Fruit fly (Drosophila melanogaster) whole organism: ENCODE results near the gene CG33946.

ENCODE experiments used
- CG8478 ChIP-seq: fragments of >200 bp; optimal IDR thresholded peaks from 2 replicates; lab custom pipeline; 2018; ENCODE audit warnings: inconsistent platforms
- Dll ChIP-seq: fragments of >200 bp; optimal IDR thresholded peaks from 2 replicates; lab custom pipeline; 2017
- EcR ChIP-seq, 2 experiments: fragments of >200 bp; optimal IDR thresholded peaks; 2 replicates each; lab custom pipeline; 2017; ENCODE audit warnings: missing biosample characterization in 2 of 2, missing genetic modification characterization in 2 of 2, missing genetic modification reagents in 2 of 2
- pan ChIP-seq: fragments of >200 bp; optimal IDR thresholded peaks from 2 replicates; lab custom pipeline; 2017
- psq ChIP-seq: fragments of >200 bp; optimal IDR thresholded peaks from 2 replicates; lab custom pipeline; 2017
- usp ChIP-seq: fragments of >200 bp; optimal IDR thresholded peaks from 2 replicates; lab custom pipeline; 2017; ENCODE audit warnings: missing biosample characterization, missing genetic modification characterization, mixed read lengths

dm6 chr3L:6200173-6200572 is 20.2 kb upstream of the CG33946 start, which contains the start of gene CG8219:
- no peak for TF ChIP-seq psq (lab: Kevin White, UChicago)
- no peak for TF ChIP-seq EcR (GFP tag; optimal IDR thresholded peaks at IDR 0.05; lab: Kevin White, UChicago)
- no peak for TF ChIP-seq pan (lab: Kevin White, UChicago)
- TF ChIP-seq usp (GFP tag; lab: Kevin White, UChicago), result no peak
- no peak for TF ChIP-seq CG8478 (lab: Kevin White, UChicago)
- no peak for TF ChIP-seq Dll
